Worm (Caenorhabditis elegans) whole organism, L3 larva: ENCODE results near the gene Y55F3C.17.

Experiments used
- R02D3.7 ChIP-seq: fragments of 150-350 bp; optimal IDR thresholded peaks from 2 replicates; lab custom pipeline; 2014; ENCODE audit warnings: missing biosample characterization, missing genetic modification characterization
- ZK546.5 ChIP-seq: sonication (generic microtip); optimal IDR thresholded peaks from 2 replicates; lab custom pipeline; 2017; ENCODE audit warnings: missing biosample characterization, missing genetic modification characterization
- aly-2 ChIP-seq: fragments of 150-350 bp; optimal IDR thresholded peaks from 2 replicates; lab custom pipeline; 2014; ENCODE audit warnings: missing biosample characterization, missing genetic modification characterization
- ama-1 ChIP-seq: fragments of 150-350 bp; optimal IDR thresholded peaks from 2 replicates; lab custom pipeline; 2018
- ceh-16 ChIP-seq: sonication (generic microtip); optimal IDR thresholded peaks from 2 replicates; lab custom pipeline; 2017; ENCODE audit warnings: missing biosample characterization, missing genetic modification characterization
- ceh-28 ChIP-seq: fragments of 150-350 bp; optimal IDR thresholded peaks from 2 replicates; lab custom pipeline; 2014; ENCODE audit warnings: missing biosample characterization, missing genetic modification reagents, missing genetic modification characterization
- ceh-82 ChIP-seq: fragments of 150-350 bp; optimal IDR thresholded peaks from 2 replicates; lab custom pipeline; 2014; ENCODE audit warnings: missing biosample characterization, missing genetic modification characterization
- ceh-9 ChIP-seq: sonication (generic microtip); optimal IDR thresholded peaks from 2 replicates; lab custom pipeline; 2018; ENCODE audit warnings: missing biosample characterization, missing genetic modification characterization
- daf-12 ChIP-seq: fragments of 150-350 bp; optimal IDR thresholded peaks from 2 replicates; lab custom pipeline; 2014; ENCODE audit warnings: missing biosample characterization, missing genetic modification reagents, missing genetic modification characterization
- egl-27 ChIP-seq: sonication (generic microtip); optimal IDR thresholded peaks from 4 replicates; lab custom pipeline; 2017; ENCODE audit warnings: missing biosample characterization, missing genetic modification reagents, missing genetic modification characterization
- egl-5 ChIP-seq: fragments of 150-350 bp; optimal IDR thresholded peaks from 2 replicates; lab custom pipeline; 2017; ENCODE audit warnings: missing biosample characterization, missing genetic modification reagents, missing genetic modification characterization, inconsistent platforms
- elt-1 ChIP-seq: fragments of 150-350 bp; optimal IDR thresholded peaks from 2 replicates; lab custom pipeline; 2014; ENCODE audit warnings: missing biosample characterization, missing genetic modification characterization
- elt-2 ChIP-seq: sonication (generic microtip); optimal IDR thresholded peaks from 2 replicates; lab custom pipeline; 2016; ENCODE audit warnings: missing genetic modification reagents, mild to moderate bottlenecking, missing genetic modification characterization, missing compliant biosample characterization
- elt-3 ChIP-seq, 3 experiments: fragments of 150-350 bp in 1 of 3; sonication (generic microtip) in 2 of 3; optimal IDR thresholded peaks; 2 replicates in 2 of 3; 4 replicates in 1 of 3; lab custom pipeline; 2014 to 2017; ENCODE audit warnings: missing biosample characterization in 3 of 3, missing genetic modification characterization in 3 of 3
- eor-1 ChIP-seq, 2 experiments: fragments of 150-350 bp; optimal IDR thresholded peaks; 2 replicates each; lab custom pipeline; 2014 to 2018; ENCODE audit warnings: missing biosample characterization in 2 of 2, missing genetic modification characterization in 2 of 2
- fkh-10 ChIP-seq: sonication (generic microtip); optimal IDR thresholded peaks from 2 replicates; lab custom pipeline; 2017; ENCODE audit warnings: missing biosample characterization, missing genetic modification reagents, missing genetic modification characterization
- fkh-2 ChIP-seq: fragments of 150-350 bp; optimal IDR thresholded peaks from 2 replicates; lab custom pipeline; 2014; ENCODE audit warnings: missing biosample characterization, missing genetic modification reagents, missing genetic modification characterization
- fos-1 ChIP-seq: fragments of 150-350 bp; optimal IDR thresholded peaks from 2 replicates; lab custom pipeline; 2014; ENCODE audit warnings: missing biosample characterization, missing genetic modification characterization
- hmg-11 ChIP-seq: sonication (generic microtip); optimal IDR thresholded peaks from 2 replicates; lab custom pipeline; 2016; ENCODE audit warnings: missing genetic modification characterization, missing compliant biosample characterization
- jun-1 ChIP-seq: fragments of 150-350 bp; optimal IDR thresholded peaks from 2 replicates; lab custom pipeline; 2014; ENCODE audit warnings: missing biosample characterization, missing genetic modification reagents, missing genetic modification characterization
- lin-15B ChIP-seq: fragments of 150-350 bp; optimal IDR thresholded peaks from 2 replicates; lab custom pipeline; 2014; ENCODE audit warnings: missing biosample characterization, missing genetic modification characterization
- lin-39 ChIP-seq: fragments of 150-350 bp; optimal IDR thresholded peaks from 2 replicates; lab custom pipeline; 2018; ENCODE audit warnings: missing biosample characterization, missing genetic modification reagents, missing genetic modification characterization
- lsy-12 ChIP-seq: sonication (generic microtip); optimal IDR thresholded peaks from 2 replicates; lab custom pipeline; 2016; ENCODE audit warnings: mild to moderate bottlenecking, missing genetic modification characterization, missing compliant biosample characterization
- mdl-1 ChIP-seq: fragments of 150-350 bp; optimal IDR thresholded peaks from 2 replicates; lab custom pipeline; 2014; ENCODE audit warnings: missing biosample characterization, missing genetic modification characterization
- mml-1 ChIP-seq: fragments of 150-350 bp; sonication (generic microtip); optimal IDR thresholded peaks from 3 replicates; lab custom pipeline; 2014; ENCODE audit warnings: missing biosample characterization, missing genetic modification characterization
- nfya-1 ChIP-seq: sonication (generic microtip); optimal IDR thresholded peaks from 2 replicates; lab custom pipeline; 2017; ENCODE audit warnings: missing genetic modification characterization, mild to moderate bottlenecking, missing compliant biosample characterization, antibody characterized with exemption, moderate library complexity; ENCODE audit not compliant: insufficient read depth
- nhr-11 ChIP-seq: fragments of 150-350 bp; optimal IDR thresholded peaks from 2 replicates; lab custom pipeline; 2014; ENCODE audit warnings: missing biosample characterization, missing genetic modification characterization
- nhr-12 ChIP-seq: fragments of 150-350 bp; optimal IDR thresholded peaks from 2 replicates; lab custom pipeline; 2014; ENCODE audit warnings: missing biosample characterization, missing genetic modification characterization
- nhr-23 ChIP-seq: fragments of 150-350 bp; optimal IDR thresholded peaks from 2 replicates; lab custom pipeline; 2014; ENCODE audit warnings: missing biosample characterization, missing genetic modification reagents, missing genetic modification characterization
- nhr-237 ChIP-seq: fragments of 150-350 bp; optimal IDR thresholded peaks from 2 replicates; lab custom pipeline; 2014; ENCODE audit warnings: missing biosample characterization, missing genetic modification characterization
- nhr-25 ChIP-seq: sonication (generic microtip); optimal IDR thresholded peaks from 2 replicates; lab custom pipeline; 2017; ENCODE audit warnings: missing biosample characterization, missing genetic modification characterization
- nhr-28 ChIP-seq: fragments of 150-350 bp; optimal IDR thresholded peaks from 2 replicates; lab custom pipeline; 2014; ENCODE audit warnings: missing biosample characterization, missing genetic modification characterization
- nhr-43 ChIP-seq: sonication (generic microtip); optimal IDR thresholded peaks from 2 replicates; lab custom pipeline; 2016; ENCODE audit warnings: mild to moderate bottlenecking, missing genetic modification characterization, missing compliant biosample characterization; ENCODE audit not compliant: poor library complexity, severe bottlenecking
- nhr-67 ChIP-seq: fragments of 150-350 bp; optimal IDR thresholded peaks from 2 replicates; lab custom pipeline; 2014; ENCODE audit warnings: missing biosample characterization, missing genetic modification characterization
- nhr-76 ChIP-seq: fragments of 150-350 bp; sonication (generic microtip); optimal IDR thresholded peaks from 5 replicates; lab custom pipeline; 2014; ENCODE audit warnings: missing biosample characterization, missing genetic modification characterization
- nhr-77 ChIP-seq: fragments of 150-350 bp; optimal IDR thresholded peaks from 2 replicates; lab custom pipeline; 2014; ENCODE audit warnings: missing biosample characterization, missing genetic modification characterization
- pha-4 ChIP-seq: fragments of 150-350 bp; optimal IDR thresholded peaks from 2 replicates; lab custom pipeline; 2014; ENCODE audit warnings: missing biosample characterization, missing genetic modification reagents, missing genetic modification characterization
- pqm-1 ChIP-seq: fragments of 150-350 bp; optimal IDR thresholded peaks from 2 replicates; lab custom pipeline; 2017; ENCODE audit warnings: missing biosample characterization, missing genetic modification characterization, inconsistent platforms
- sea-2 ChIP-seq: fragments of 150-350 bp; sonication (generic microtip); optimal IDR thresholded peaks from 4 replicates; lab custom pipeline; 2014; ENCODE audit warnings: missing biosample characterization, missing genetic modification reagents, missing genetic modification characterization
- skn-1 ChIP-seq: fragments of 150-350 bp; optimal IDR thresholded peaks from 2 replicates; lab custom pipeline; 2014; ENCODE audit warnings: missing biosample characterization, missing genetic modification characterization
- snpc-4 ChIP-seq: fragments of 150-350 bp; optimal IDR thresholded peaks from 2 replicates; lab custom pipeline; 2014; ENCODE audit warnings: missing biosample characterization, missing genetic modification characterization
- tbx-2 ChIP-seq: sonication (generic microtip); optimal IDR thresholded peaks from 2 replicates; lab custom pipeline; 2016; ENCODE audit warnings: mild to moderate bottlenecking, missing genetic modification characterization, missing compliant biosample characterization
- unc-39 ChIP-seq: sonication (generic microtip); optimal IDR thresholded peaks from 4 replicates; lab custom pipeline; 2017; ENCODE audit warnings: missing biosample characterization, missing genetic modification characterization
- unc-62 ChIP-seq: fragments of 150-350 bp; sonication (generic microtip); optimal IDR thresholded peaks from 4 replicates; lab custom pipeline; 2014; ENCODE audit warnings: missing biosample characterization, missing genetic modification reagents, missing genetic modification characterization
- zag-1 ChIP-seq: fragments of 150-350 bp; optimal IDR thresholded peaks from 2 replicates; lab custom pipeline; 2014; ENCODE audit warnings: missing biosample characterization, missing genetic modification characterization
- ztf-11 ChIP-seq: fragments of 150-350 bp; optimal IDR thresholded peaks from 2 replicates; lab custom pipeline; 2014; ENCODE audit warnings: missing biosample characterization, missing genetic modification characterization
- ztf-4 ChIP-seq: fragments of 150-350 bp; optimal IDR thresholded peaks from 2 replicates; lab custom pipeline; 2014; ENCODE audit warnings: missing biosample characterization, missing genetic modification characterization

The Y55F3C.17 gene

ce11 chrIV:657932-658331 lies 40.3 kb downstream of the Y55F3C.17 start:
- TF ChIP-seq elt-1 (tag; lab: Kevin White, UChicago) (no peak), egl-27 (tag; lab: Kevin White, UChicago) (no peak), nhr-67 (tag; lab: Kevin White, UChicago) (no peak), daf-12 (tag; lab: Kevin White, UChicago) (no peak), elt-3 (tag; optimal IDR thresholded peaks at IDR 0.05; lab: Kevin White, UChicago) (no peak), unc-62 (no peak), fkh-2 (tag; lab: Kevin White, UChicago) (no peak), nhr-11 (tag; lab: Kevin White, UChicago) (no peak), skn-1 (tag; lab: Kevin White, UChicago) (peak; percentile 40), lin-15B (tag; lab: Kevin White, UChicago) (peak; percentile 45), elt-2 (tag; lab: Kevin White, UChicago) (peak; percentile 22), unc-39 (no peak), pha-4 (tag; lab: Kevin White, UChicago) (peak; percentile 13), jun-1 (tag; lab: Kevin White, UChicago) (no peak), nhr-237 (tag; lab: Kevin White, UChicago) (no peak), eor-1 (tag; optimal IDR thresholded peaks at IDR 0.05; lab: Kevin White, UChicago) (no peak), nhr-28 (no peak), nhr-25 (tag; lab: Kevin White, UChicago) (no peak), nhr-77 (tag; lab: Kevin White, UChicago) (no peak), egl-5 (tag; lab: Kevin White, UChicago) (no peak), tbx-2 (tag; lab: Kevin White, UChicago) (no peak), mdl-1 (tag; lab: Kevin White, UChicago) (no peak), ztf-4 (no peak), ceh-28 (no peak), ztf-11 (no peak), zag-1 (tag; lab: Kevin White, UChicago) (no peak), fos-1 (no peak), ceh-9 (tag; lab: Kevin White, UChicago) (no peak), ceh-82 (no peak), nhr-43 (tag; lab: Kevin White, UChicago) (no peak), mml-1 (no peak), nhr-12 (tag; lab: Kevin White, UChicago) (no peak), ceh-16 (tag; lab: Kevin White, UChicago) (no peak), fkh-10 (GFP tag; lab: Kevin White, UChicago) (no peak), lsy-12 (peak; percentile 13), lin-39 (peak; percentile 65), nfya-1 (tag; lab: Kevin White, UChicago) (peak; percentile 58), sea-2 (GFP tag; lab: Kevin White, UChicago) (no peak), ZK546.5 (tag; lab: Kevin White, UChicago) (no peak), R02D3.7 (peak; percentile 40), snpc-4 (tag; lab: Kevin White, UChicago) (peak; percentile 98), aly-2 (tag; lab: Kevin White, UChicago) (no peak), hmg-11 (no peak), nhr-23 (peak; percentile 5), pqm-1 (tag; lab: Kevin White, UChicago) (no peak), ama-1 (lab: Kevin White, UChicago) (peak; percentile 76), nhr-76 (tag; lab: Kevin White, UChicago) (no peak)

ce11 chrIV:657046-657445 lies 41.2 kb downstream of the Y55F3C.17 start:
- TF ChIP-seq egl-5 (tag; lab: Kevin White, UChicago) (no peak), mdl-1 (tag; lab: Kevin White, UChicago) (no peak), unc-39 (no peak)
